Fruit fly (Drosophila melanogaster) whole organism: ENCODE results near the gene CG31798.
A peak's percentile ranks its signal among the peaks of the same experiment; 100 is the strongest.

Source experiments
- CG8478 ChIP-seq: fragments of >200 bp; optimal IDR thresholded peaks from 2 replicates; lab custom pipeline; 2018; ENCODE audit warnings: inconsistent platforms
- Dll ChIP-seq: fragments of >200 bp; optimal IDR thresholded peaks from 2 replicates; lab custom pipeline; 2017
- EcR ChIP-seq, 2 experiments: fragments of >200 bp; optimal IDR thresholded peaks; 2 replicates each; lab custom pipeline; 2017; ENCODE audit warnings: missing biosample characterization in 2 of 2, missing genetic modification characterization in 2 of 2, missing genetic modification reagents in 2 of 2
- pan ChIP-seq: fragments of >200 bp; optimal IDR thresholded peaks from 2 replicates; lab custom pipeline; 2017
- psq ChIP-seq: fragments of >200 bp; optimal IDR thresholded peaks from 2 replicates; lab custom pipeline; 2017
- usp ChIP-seq: fragments of >200 bp; optimal IDR thresholded peaks from 2 replicates; lab custom pipeline; 2017; ENCODE audit warnings: missing biosample characterization, missing genetic modification characterization, mixed read lengths

CG31798 gene

DNA sequence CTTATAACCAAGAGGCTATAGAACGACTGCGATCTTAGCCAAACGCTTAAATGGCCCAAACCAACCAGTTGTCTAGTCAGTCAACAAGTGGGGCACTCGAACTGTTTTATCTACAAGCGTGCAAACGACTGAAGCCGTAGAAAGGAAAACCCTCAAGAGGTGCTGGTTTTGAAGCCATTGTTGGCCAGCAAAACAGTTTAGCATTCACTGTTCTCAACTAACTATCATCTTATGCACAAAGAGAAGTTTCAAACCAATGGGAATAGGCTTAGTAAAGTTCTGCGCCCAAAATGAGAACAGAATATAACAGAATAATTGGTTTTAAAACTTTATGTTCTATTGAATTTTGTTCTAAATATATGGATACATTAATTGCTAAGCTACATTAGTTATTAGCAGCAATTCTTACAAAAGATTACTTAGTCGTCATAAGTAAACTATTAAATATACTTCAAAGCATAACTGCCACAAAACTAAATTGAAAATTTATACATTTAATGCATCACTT lies at the start of gene CG31798:
CG31798 (plus strand) TSS at position 458 of the 508 bp plus-strand sequence.
- TF ChIP-seq CG8478 (lab: Kevin White, UChicago) (no peak), EcR (GFP tag; optimal IDR thresholded peaks at IDR 0.05; lab: Kevin White, UChicago) (no peak), psq (lab: Kevin White, UChicago) (no peak), Dll (lab: Kevin White, UChicago) (no peak), usp (GFP tag; lab: Kevin White, UChicago) (no peak), pan (no peak)

dm6 chr2L:19358017-19358471 lies 35.9 kb upstream of the CG31798 start:
- no peak for TF ChIP-seq usp (GFP tag; lab: Kevin White, UChicago)
- TF ChIP-seq Dll (lab: Kevin White, UChicago): no peak
- TF ChIP-seq pan: no peak
- no peak for TF ChIP-seq psq (lab: Kevin White, UChicago)
- TF ChIP-seq CG8478 (lab: Kevin White, UChicago): no peak

DNA sequence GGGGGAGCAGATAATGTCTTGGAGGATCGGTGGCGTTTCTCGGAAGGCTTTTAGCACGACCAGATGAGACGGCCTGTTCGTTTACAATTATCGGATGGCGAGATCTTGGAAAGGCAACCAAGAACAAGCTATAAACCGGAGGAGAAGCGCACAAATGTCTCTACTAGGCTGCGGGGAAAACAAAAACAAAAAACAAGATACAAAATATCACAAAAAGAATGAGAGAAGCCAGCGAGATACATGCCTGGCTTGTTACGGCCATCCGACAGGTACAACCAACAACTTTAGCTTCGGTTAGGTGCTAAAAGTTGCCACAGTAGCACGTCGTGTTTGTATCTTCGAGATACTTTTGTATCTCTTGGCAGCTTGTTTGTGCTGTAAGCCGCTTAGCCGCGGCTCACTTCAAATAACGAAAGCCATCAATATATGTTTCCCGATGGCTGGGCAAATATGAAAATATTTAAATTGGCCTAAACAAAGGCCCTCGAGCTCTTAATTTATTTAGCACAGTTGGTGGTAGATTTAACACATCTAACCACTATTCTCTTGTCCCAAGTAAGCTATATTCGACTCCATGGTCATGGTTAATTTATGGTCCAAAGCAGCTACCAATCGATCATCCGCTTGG lies 34.0 kb upstream of the CG31798 start:
- TF ChIP-seq usp (GFP tag; lab: Kevin White, UChicago) (no peak), CG8478 (lab: Kevin White, UChicago) (no peak), EcR (GFP tag; optimal IDR thresholded peaks at IDR 0.05; lab: Kevin White, UChicago) (no peak), Dll (lab: Kevin White, UChicago) (no peak), psq (lab: Kevin White, UChicago) (no peak), pan (no peak)

dm6 chr2L:19361632-19362142 lies 32.3 kb upstream of the CG31798 start:
- no peak for TF ChIP-seq pan
- TF ChIP-seq EcR (GFP tag; optimal IDR thresholded peaks at IDR 0.05; lab: Kevin White, UChicago): no peak
- no peak for TF ChIP-seq Dll (lab: Kevin White, UChicago)
- no peak for TF ChIP-seq usp (GFP tag; lab: Kevin White, UChicago)
- no peak for TF ChIP-seq CG8478 (lab: Kevin White, UChicago)

DNA sequence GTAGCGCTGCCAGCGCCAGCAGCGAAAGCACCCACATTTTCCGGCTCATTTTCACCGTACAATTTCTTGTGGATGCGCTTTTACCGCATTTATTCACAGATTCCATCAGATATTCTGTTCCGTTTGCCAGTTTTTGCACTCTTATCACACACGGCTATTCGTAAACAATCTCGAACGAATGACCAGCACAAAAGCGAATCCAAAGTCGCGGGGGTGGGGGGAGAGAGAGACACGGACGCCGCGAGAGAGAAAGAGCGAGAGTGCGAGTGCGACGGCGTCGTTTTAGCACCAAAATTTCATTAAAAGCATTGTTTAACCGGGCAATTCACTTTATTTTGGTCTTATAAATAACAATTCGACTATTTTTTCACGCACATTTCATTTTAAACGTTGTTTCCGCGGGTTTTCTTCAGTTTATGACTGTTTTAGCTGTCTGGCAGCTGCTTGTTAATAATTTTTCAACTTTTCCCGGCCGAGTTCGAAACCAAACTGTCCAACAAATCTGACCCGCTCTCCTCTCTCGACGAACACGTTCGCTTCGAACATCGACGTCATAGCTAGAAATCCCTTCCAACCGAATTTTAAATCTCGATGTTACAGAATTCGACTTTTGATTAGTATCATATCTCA lies 31.1 kb upstream of the CG31798 start, which contains the start of gene dnt:
dnt (minus strand) TSS at position 494 of the 630 bp plus-strand sequence.
- TF ChIP-seq usp (GFP tag; lab: Kevin White, UChicago) (no peak), Dll (lab: Kevin White, UChicago) (peak; percentile 15)

DNA sequence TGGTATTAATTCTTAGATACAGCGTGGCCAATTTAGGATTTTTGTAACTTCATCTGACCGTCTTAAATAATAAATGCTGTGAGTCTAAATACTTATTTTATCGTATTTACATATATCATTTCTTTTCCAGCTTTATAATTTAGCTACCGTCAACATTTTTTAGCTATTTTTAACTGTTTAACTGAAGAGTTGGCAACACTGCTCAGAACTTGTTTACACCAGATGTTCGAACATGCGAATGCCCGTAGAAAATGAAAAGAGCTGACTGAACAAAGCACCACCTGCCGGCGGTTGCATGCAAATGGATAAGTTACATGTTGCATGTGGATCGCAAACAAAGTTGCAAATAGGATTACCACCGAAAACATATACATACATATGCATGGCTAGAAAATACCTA lies 30.4 kb upstream of the CG31798 start:
- no peak for TF ChIP-seq usp (GFP tag; lab: Kevin White, UChicago)
- no peak for TF ChIP-seq Dll (lab: Kevin White, UChicago)
- no peak for TF ChIP-seq psq (lab: Kevin White, UChicago)
- no peak for TF ChIP-seq EcR (GFP tag; optimal IDR thresholded peaks at IDR 0.05; lab: Kevin White, UChicago)
- TF ChIP-seq CG8478 (lab: Kevin White, UChicago): no peak
- TF ChIP-seq pan: no peak

dm6 chr2L:19364075-19364474 lies 29.9 kb upstream of the CG31798 start, which contains the start of gene CG13086:
TSS of gene CG13086 (plus strand) at chr2L:19364375.
- TF ChIP-seq psq (lab: Kevin White, UChicago) (no peak), Dll (lab: Kevin White, UChicago) (no peak), CG8478 (lab: Kevin White, UChicago) (no peak), usp (GFP tag; lab: Kevin White, UChicago) (no peak), EcR (GFP tag; optimal IDR thresholded peaks at IDR 0.05; lab: Kevin White, UChicago) (no peak), pan (no peak)

- TF ChIP-seq Dll (lab: Kevin White, UChicago): no peak
- no peak for TF ChIP-seq usp (GFP tag; lab: Kevin White, UChicago)
- no peak for TF ChIP-seq CG8478 (lab: Kevin White, UChicago)
- TF ChIP-seq pan: no peak
- no peak for TF ChIP-seq EcR (GFP tag; optimal IDR thresholded peaks at IDR 0.05; lab: Kevin White, UChicago)
- TF ChIP-seq psq (lab: Kevin White, UChicago): no peak
Measured at dm6 chr2L:19364622-19365021, 29.3 kb upstream of the CG31798 start.

DNA sequence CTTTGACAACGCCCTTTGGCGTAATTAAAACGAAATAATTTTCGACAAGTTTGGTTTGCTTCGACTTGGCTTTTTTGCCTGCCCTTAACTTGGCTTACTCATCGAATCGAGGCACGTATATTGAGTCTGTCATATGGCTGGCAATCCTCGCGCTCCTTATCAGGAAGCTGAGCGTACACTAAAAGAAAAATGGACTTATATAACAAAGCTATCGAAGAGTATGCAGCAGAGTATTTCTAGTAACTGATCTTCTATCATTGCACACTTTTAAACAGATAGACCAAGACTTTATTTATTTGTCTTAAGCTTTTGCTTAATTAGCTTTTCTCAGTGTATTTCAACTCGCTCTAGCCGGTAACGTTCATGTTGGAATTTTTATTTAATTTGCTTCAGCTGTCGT lies 27.7 kb upstream of the CG31798 start:
- TF ChIP-seq EcR (GFP tag; optimal IDR thresholded peaks at IDR 0.05; lab: Kevin White, UChicago): no peak
- TF ChIP-seq psq (lab: Kevin White, UChicago): no peak
- no peak for TF ChIP-seq CG8478 (lab: Kevin White, UChicago)
- TF ChIP-seq usp (GFP tag; lab: Kevin White, UChicago): no peak
- no peak for TF ChIP-seq pan
- TF ChIP-seq Dll (lab: Kevin White, UChicago): no peak

dm6 chr2L:19366730-19367129 lies 27.2 kb upstream of the CG31798 start:
- no peak for TF ChIP-seq usp (GFP tag; lab: Kevin White, UChicago)
- TF ChIP-seq pan: no peak

DNA sequence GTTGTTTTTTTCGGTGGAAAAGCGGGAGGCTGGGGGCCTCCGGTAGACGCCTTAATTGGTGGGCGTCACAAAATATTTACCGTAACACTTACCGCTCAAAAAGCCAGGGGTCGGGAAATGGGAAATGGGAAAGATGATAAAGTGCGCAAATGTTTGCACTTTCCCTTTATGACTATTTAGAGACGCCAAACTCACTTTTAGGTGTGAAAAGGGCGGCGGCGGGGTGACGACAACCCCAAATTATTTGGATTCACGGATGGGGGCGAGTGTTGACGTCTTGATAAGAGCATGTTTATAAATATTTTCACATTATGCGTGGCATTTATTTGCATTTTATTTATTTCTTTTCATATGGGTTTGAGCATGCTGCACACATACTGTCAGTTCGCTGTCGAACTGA lies 23.9 kb upstream of the CG31798 start, which contains the start of gene CG17349:
CG17349 (plus strand) TSS at position 400 of the 400 bp plus-strand sequence.
- TF ChIP-seq usp (GFP tag; lab: Kevin White, UChicago): no peak
- no peak for TF ChIP-seq pan
- no peak for TF ChIP-seq CG8478 (lab: Kevin White, UChicago)
- TF ChIP-seq EcR (GFP tag; optimal IDR thresholded peaks at IDR 0.05; lab: Kevin White, UChicago): no peak
- no peak for TF ChIP-seq psq (lab: Kevin White, UChicago)
- no peak for TF ChIP-seq Dll (lab: Kevin White, UChicago)
